Worm (Caenorhabditis elegans) whole organism, early embryonic: ENCODE measurements around the gene mtm-9.

ENCODE experiments used
- aly-1 ChIP-seq: sonication (generic microtip); optimal IDR thresholded peaks from 2 replicates; lab custom pipeline; 2016; ENCODE audit warnings: missing genetic modification characterization, missing compliant biosample characterization
- ama-1 ChIP-seq: fragments of 150-350 bp; optimal IDR thresholded peaks from 2 replicates; lab custom pipeline; 2014
- hnd-1 ChIP-seq: sonication (generic microtip); optimal IDR thresholded peaks from 2 replicates; lab custom pipeline; 2016; ENCODE audit warnings: missing genetic modification characterization, missing compliant biosample characterization

ce11 chrV:3712192-3712591, 31.2 kb upstream of the mtm-9 start:
- no peak for TF ChIP-seq hnd-1
- no peak for TF ChIP-seq ama-1 (lab: Kevin White, UChicago)
- TF ChIP-seq aly-1, result no peak
